Worm (Caenorhabditis elegans) whole organism, late embryonic: ENCODE data around the gene F41H8.1.

Source experiments
- C38D4.7 ChIP-seq: fragments of 200-800 bp; sonication (Bioruptor generic); optimal IDR thresholded peaks from 2 replicates; lab custom pipeline; 2018; ENCODE audit warnings: mild to moderate bottlenecking, missing genetic modification characterization, moderate library complexity, missing compliant biosample characterization
- K02D7.2 ChIP-seq: sonication (generic microtip); optimal IDR thresholded peaks from 2 replicates; lab custom pipeline; 2017; ENCODE audit warnings: mild to moderate bottlenecking, missing genetic modification characterization, missing compliant biosample characterization
- T23F11.4 ChIP-seq: fragments of 200-800 bp; sonication (Bioruptor generic); optimal IDR thresholded peaks from 2 replicates; lab custom pipeline; 2018; ENCODE audit warnings: mild to moderate bottlenecking, missing genetic modification characterization, missing compliant biosample characterization
- ama-1 ChIP-seq: fragments of 150-350 bp; optimal IDR thresholded peaks from 2 replicates; lab custom pipeline; 2014
- ceh-14 ChIP-seq: sonication (generic microtip); optimal IDR thresholded peaks from 2 replicates; lab custom pipeline; 2016; ENCODE audit warnings: missing genotype, missing genetic modification characterization, missing compliant biosample characterization
- ceh-24 ChIP-seq: sonication (generic microtip); optimal IDR thresholded peaks from 2 replicates; lab custom pipeline; 2016; ENCODE audit warnings: mild to moderate bottlenecking, missing genetic modification characterization, missing compliant biosample characterization
- ceh-30 ChIP-seq: fragments of 150-350 bp; optimal IDR thresholded peaks from 2 replicates; lab custom pipeline; 2014; ENCODE audit warnings: missing biosample characterization, missing genetic modification characterization
- ceh-45 ChIP-seq: fragments of 200-800 bp; sonication (Bioruptor generic); IDR thresholded peaks from 2 replicates; pipeline ENCODE4 v1.3.6; 2022; ENCODE audit warnings: missing genetic modification reagents, missing genetic modification characterization, missing compliant biosample characterization
- dmd-4 ChIP-seq: sonication (generic microtip); optimal IDR thresholded peaks from 2 replicates; lab custom pipeline; 2016; ENCODE audit warnings: borderline replicate concordance, missing genetic modification characterization, missing compliant biosample characterization
- elt-2 ChIP-seq: sonication (generic microtip); optimal IDR thresholded peaks from 2 replicates; lab custom pipeline; 2016; ENCODE audit warnings: missing genetic modification reagents, missing genetic modification characterization, missing compliant biosample characterization
- fkh-10 ChIP-seq: fragments of 150-350 bp; optimal IDR thresholded peaks from 2 replicates; lab custom pipeline; 2014; ENCODE audit warnings: missing biosample characterization, missing genetic modification reagents, missing genetic modification characterization
- hlh-13 ChIP-seq: fragments of 200-800 bp; sonication (Bioruptor generic); optimal IDR thresholded peaks from 2 replicates; lab custom pipeline; 2018; ENCODE audit warnings: mild to moderate bottlenecking, missing genetic modification characterization, missing compliant biosample characterization
- hlh-30 ChIP-seq: sonication (generic microtip); optimal IDR thresholded peaks from 2 replicates; lab custom pipeline; 2017; ENCODE audit warnings: antibody characterized with exemption, missing genetic modification characterization, missing compliant biosample characterization; ENCODE audit not compliant: insufficient read depth
- lin-11 ChIP-seq: fragments of 200-800 bp; sonication (Bioruptor generic); optimal IDR thresholded peaks from 2 replicates; lab custom pipeline; 2018; ENCODE audit warnings: mild to moderate bottlenecking, missing genetic modification characterization, missing compliant biosample characterization
- mec-3 ChIP-seq: sonication (generic microtip); optimal IDR thresholded peaks from 2 replicates; lab custom pipeline; 2016; ENCODE audit warnings: borderline replicate concordance, missing genetic modification characterization, missing compliant biosample characterization
- nhr-11 ChIP-seq: fragments of 150-350 bp; optimal IDR thresholded peaks from 2 replicates; lab custom pipeline; 2014; ENCODE audit warnings: missing biosample characterization, missing genetic modification characterization
- pag-3 ChIP-seq: sonication (generic microtip); optimal IDR thresholded peaks from 2 replicates; lab custom pipeline; 2016; ENCODE audit warnings: missing compliant biosample characterization, missing genetic modification characterization, borderline replicate concordance
- pros-1 ChIP-seq: fragments of 150-350 bp; optimal IDR thresholded peaks from 2 replicates; lab custom pipeline; 2014; ENCODE audit warnings: missing biosample characterization, missing genetic modification reagents, missing genetic modification characterization
- rnt-1 ChIP-seq: sonication (generic microtip); optimal IDR thresholded peaks from 2 replicates; lab custom pipeline; 2016; ENCODE audit warnings: missing genetic modification characterization, missing compliant biosample characterization
- sox-2 ChIP-seq: fragments of 200-800 bp; sonication (Bioruptor generic); IDR thresholded peaks from 2 replicates; pipeline ENCODE4 v1.3.6; 2022; ENCODE audit warnings: missing genetic modification reagents, missing genetic modification characterization, missing compliant biosample characterization
- tbx-2 ChIP-seq: sonication (generic microtip); optimal IDR thresholded peaks from 2 replicates; lab custom pipeline; 2016; ENCODE audit warnings: missing genetic modification characterization, missing compliant biosample characterization
- unc-42 ChIP-seq: sonication (generic microtip); optimal IDR thresholded peaks from 2 replicates; lab custom pipeline; 2016; ENCODE audit warnings: missing genotype, missing genetic modification characterization, missing compliant biosample characterization
- unc-86 ChIP-seq: sonication (generic microtip); optimal IDR thresholded peaks from 2 replicates; lab custom pipeline; 2016; ENCODE audit warnings: missing genetic modification characterization, missing compliant biosample characterization

F41H8.1 gene

ce11 chrV:878567-878966 is 45.1 kb downstream of the F41H8.1 start, which contains the start of gene T02B11.8:
Gene T02B11.8 (minus strand): TSS chrV:878667.
- TF ChIP-seq nhr-11 (tag; lab: Kevin White, UChicago) (no peak), C38D4.7 (GFP tag; lab: Kevin White, UChicago) (no peak), sox-2 (GFP tag; lab: Robert Waterston, UW) (no peak), unc-42 (tag; lab: Kevin White, UChicago) (no peak), ama-1 (no peak), pros-1 (tag; lab: Kevin White, UChicago) (no peak), hlh-13 (GFP tag; lab: Kevin White, UChicago) (no peak), dmd-4 (no peak)
- TF ChIP-seq, all 69 proteins: peak for 0

DNA sequence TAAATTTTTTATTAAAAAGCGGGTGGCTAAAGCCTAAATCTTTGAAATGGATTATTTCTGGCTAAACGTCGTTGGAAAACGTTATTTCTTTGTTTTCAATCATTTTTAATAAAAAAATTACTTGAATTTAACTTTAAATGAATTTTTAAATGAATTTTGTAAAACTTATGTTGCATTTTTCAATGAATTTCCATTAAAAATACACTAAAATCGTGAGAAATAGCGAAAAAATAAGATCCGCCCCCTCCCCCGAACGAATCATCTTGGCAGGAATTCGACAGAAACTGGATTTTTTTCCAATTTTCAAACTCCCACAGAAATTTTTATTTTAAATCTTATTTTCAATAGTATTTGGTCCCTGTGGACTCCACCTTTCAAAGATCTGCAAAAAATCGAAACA is 45.7 kb downstream of the F41H8.1 start, which contains the start of gene srg-53:
TSS of gene srg-53 (plus strand) at position 301 of the 400 bp plus-strand sequence.
- TF ChIP-seq pag-3 = no peak
- TF ChIP-seq tbx-2 (tag; lab: Kevin White, UChicago) = no peak
- TF ChIP-seq T23F11.4 (GFP tag; lab: Kevin White, UChicago) = no peak
- no peak for TF ChIP-seq lin-11 (tag; lab: Kevin White, UChicago)
- TF ChIP-seq rnt-1 (tag; lab: Kevin White, UChicago) = no peak

- TF ChIP-seq elt-2 (tag; lab: Kevin White, UChicago) = no peak
- TF ChIP-seq ceh-24 = no peak
- TF ChIP-seq ceh-45 = no peak
- no peak for TF ChIP-seq ceh-14 (tag; lab: Kevin White, UChicago)
- TF ChIP-seq sox-2 (GFP tag; lab: Robert Waterston, UW) = no peak
- TF ChIP-seq mec-3 (tag; lab: Kevin White, UChicago) = no peak
- no peak for TF ChIP-seq ceh-30 (tag; lab: Kevin White, UChicago)
- TF ChIP-seq unc-86 (tag; lab: Kevin White, UChicago) = no peak
- no peak for TF ChIP-seq fkh-10 (GFP tag; lab: Kevin White, UChicago)
- no peak for TF ChIP-seq K02D7.2
- TF ChIP-seq dmd-4 = no peak
- no peak for TF ChIP-seq hlh-30 (tag; lab: Kevin White, UChicago)
- TF ChIP-seq pag-3 = no peak
Observed at ce11 chrV:884324-884723, 50.9 kb downstream of the F41H8.1 start, which contains the start of gene srj-38. Gene srj-38 (minus strand): TSS chrV:884424.
